Worm (Caenorhabditis elegans): ENCODE results near the gene sdz-31.

DNA sequence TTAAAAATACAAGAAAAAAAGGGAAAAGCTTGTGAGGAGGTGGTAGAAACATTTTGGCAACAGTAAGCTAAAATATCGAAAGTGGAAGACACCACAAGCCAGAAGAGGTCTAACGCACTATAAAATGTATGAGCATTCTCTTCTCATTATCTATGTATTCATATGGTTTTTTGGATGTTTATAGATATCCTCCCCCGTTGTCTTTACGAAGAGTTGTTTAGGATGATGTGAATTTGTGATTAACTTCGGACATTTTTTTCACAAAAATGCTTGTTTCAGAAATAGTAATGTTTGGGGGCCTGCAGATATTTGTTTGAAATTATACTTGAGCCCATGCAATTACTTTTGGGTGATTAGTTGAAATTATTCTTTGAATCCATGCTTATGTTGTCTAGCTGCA, 35.1 kb downstream of the sdz-31 start, which contains the start of gene mec-9:
- no peak for TF ChIP-seq lin-39 (tag; optimal IDR thresholded peaks at IDR 0.05)
- no peak for TF ChIP-seq grh-1 (GFP tag; IDR thresholded peaks at IDR 0.05)
- no peak for TF ChIP-seq aha-1 (tag; optimal IDR thresholded peaks at IDR 0.05)
- no peak for TF ChIP-seq ama-1 (optimal IDR thresholded peaks at IDR 0.05)
